Fruit fly (Drosophila melanogaster) whole organism, adult: ENCODE measurements around the gene CG13712.

ENCODE experiments used
- CG11617 ChIP-seq: fragments of 200-800 bp; sonication (Bioruptor generic); optimal IDR thresholded peaks from 2 replicates; lab custom pipeline; 2017; ENCODE audit warnings: mild to moderate bottlenecking, missing biosample characterization, missing genetic modification reagents, missing genetic modification characterization
- CG12768 ChIP-seq: fragments of 200-800 bp; sonication (Bioruptor generic); optimal IDR thresholded peaks from 2 replicates; lab custom pipeline; 2017; ENCODE audit warnings: missing biosample characterization, missing genetic modification characterization, mild to moderate bottlenecking, moderate library complexity, missing genetic modification reagents
- CG14711 ChIP-seq: fragments of 200-800 bp; sonication (Bioruptor generic); optimal IDR thresholded peaks from 2 replicates; lab custom pipeline; 2018; ENCODE audit warnings: missing biosample characterization, mild to moderate bottlenecking, missing genetic modification characterization, moderate library complexity
- CG1620 ChIP-seq: fragments of 200-800 bp; sonication (Bioruptor generic); optimal IDR thresholded peaks from 2 replicates; lab custom pipeline; 2016; ENCODE audit warnings: missing biosample characterization, missing genetic modification characterization
- CG33017 ChIP-seq: fragments of 200-800 bp; sonication (Bioruptor generic); optimal IDR thresholded peaks from 2 replicates; lab custom pipeline; 2018; ENCODE audit warnings: missing biosample characterization, mild to moderate bottlenecking, missing genetic modification characterization, moderate library complexity
- CG5204 ChIP-seq: fragments of 200-800 bp; sonication (Bioruptor generic); optimal IDR thresholded peaks from 2 replicates; lab custom pipeline; 2016; ENCODE audit warnings: missing biosample characterization, missing genetic modification characterization
- CG7045 ChIP-seq: fragments of 200-800 bp; sonication (Bioruptor generic); optimal IDR thresholded peaks from 2 replicates; lab custom pipeline; 2017; ENCODE audit warnings: missing biosample characterization, mild to moderate bottlenecking, missing genetic modification characterization
- CG7101 ChIP-seq: fragments of 200-800 bp; sonication (Bioruptor generic); optimal IDR thresholded peaks from 2 replicates; lab custom pipeline; 2018; ENCODE audit warnings: missing biosample characterization, mild to moderate bottlenecking, missing genetic modification characterization, moderate library complexity
- Clk ChIP-seq: fragments of 200-800 bp; sonication (Bioruptor generic); optimal IDR thresholded peaks from 2 replicates; lab custom pipeline; 2017; ENCODE audit warnings: missing biosample characterization, missing genetic modification characterization
- Crg-1 ChIP-seq: fragments of 200-800 bp; sonication (Bioruptor generic); optimal IDR thresholded peaks from 2 replicates; lab custom pipeline; 2016; ENCODE audit warnings: missing biosample characterization, missing genetic modification characterization
- Hr96 ChIP-seq: fragments of 200-800 bp; sonication (Bioruptor generic); optimal IDR thresholded peaks from 2 replicates; lab custom pipeline; 2016; ENCODE audit warnings: missing biosample characterization, missing genetic modification characterization
- Mnt ChIP-seq: fragments of 200-800 bp; sonication (Bioruptor generic); optimal IDR thresholded peaks from 2 replicates; lab custom pipeline; 2016; ENCODE audit warnings: missing biosample characterization, mild to moderate bottlenecking, missing genetic modification characterization
- bab1 ChIP-seq: fragments of 200-800 bp; sonication (Bioruptor generic); optimal IDR thresholded peaks from 3 replicates; lab custom pipeline; 2019; ENCODE audit warnings: missing biosample characterization, mild to moderate bottlenecking, missing genetic modification characterization, moderate library complexity
- cic ChIP-seq: fragments of 200-800 bp; sonication (Bioruptor generic); optimal IDR thresholded peaks from 2 replicates; lab custom pipeline; 2017; ENCODE audit warnings: missing biosample characterization, mild to moderate bottlenecking, missing genetic modification characterization, moderate library complexity
- cnc ChIP-seq, 2 experiments: fragments of >200 bp; optimal IDR thresholded peaks; 2 replicates each; lab custom pipeline; 2017
- kay ChIP-seq: fragments of 200-800 bp; sonication (Bioruptor generic); peaks from one replicate; lab custom pipeline; 2016; ENCODE audit warnings: missing biosample characterization, missing genetic modification characterization, borderline replicate concordance
- ovo ChIP-seq: fragments of 200-800 bp; sonication (Bioruptor generic); optimal IDR thresholded peaks from 2 replicates; lab custom pipeline; 2016; ENCODE audit warnings: missing biosample characterization, missing genetic modification characterization
- pad ChIP-seq: fragments of 200-800 bp; sonication (Bioruptor generic); optimal IDR thresholded peaks from 3 replicates; lab custom pipeline; 2017; ENCODE audit warnings: missing biosample characterization, missing genetic modification characterization, mild to moderate bottlenecking, moderate library complexity, missing genetic modification reagents
- tj ChIP-seq: fragments of 200-800 bp; sonication (Bioruptor generic); optimal IDR thresholded peaks from 3 replicates; lab custom pipeline; 2017; ENCODE audit warnings: missing biosample characterization, mild to moderate bottlenecking, missing genetic modification characterization, moderate library complexity
- toe ChIP-seq: fragments of 200-800 bp; sonication (Bioruptor generic); optimal IDR thresholded peaks from 2 replicates; lab custom pipeline; 2016; ENCODE audit warnings: missing biosample characterization, missing genetic modification characterization

CG13712 gene

dm6 chr3L:4709790-4710189 is at the start of gene CG13712:
Gene CG13712, minus strand, starts transcription at chr3L:4709890.
- TF ChIP-seq CG5204 (GFP tag; lab: Kevin White, UChicago) (no peak), cnc (optimal IDR thresholded peaks at IDR 0.05; lab: Kevin White, UChicago) (no peak), Crg-1 (GFP tag; lab: Kevin White, UChicago) (no peak), kay (GFP tag; lab: Kevin White, UChicago) (no peak), CG12768 (no peak), CG7101 (tag; lab: Kevin White, UChicago) (no peak), cic (no peak), CG14711 (tag; lab: Kevin White, UChicago) (no peak), CG7045 (no peak)

dm6 chr3L:4757583-4757982 is 47.9 kb upstream of the CG13712 start, which contains the start of gene CG13711:
Gene CG13711, plus strand, starts transcription at chr3L:4757883.
- TF ChIP-seq CG1620 (GFP tag; lab: Kevin White, UChicago) (no peak), CG14711 (tag; lab: Kevin White, UChicago) (no peak), Mnt (GFP tag; lab: Kevin White, UChicago) (no peak), CG7045 (no peak), CG12768 (no peak), toe (GFP tag; lab: Kevin White, UChicago) (no peak), CG7101 (tag; lab: Kevin White, UChicago) (no peak), bab1 (GFP tag; lab: Kevin White, UChicago) (no peak), Clk (no peak), ovo (GFP tag; lab: Kevin White, UChicago) (no peak), CG5204 (GFP tag; lab: Kevin White, UChicago) (no peak), tj (GFP tag; lab: Kevin White, UChicago) (no peak), Crg-1 (GFP tag; lab: Kevin White, UChicago) (no peak), Hr96 (GFP tag; lab: Kevin White, UChicago) (no peak), cnc (optimal IDR thresholded peaks at IDR 0.05; lab: Kevin White, UChicago) (no peak), pad (GFP tag; lab: Kevin White, UChicago) (no peak), kay (GFP tag; lab: Kevin White, UChicago) (no peak), CG33017 (no peak), cic (no peak), CG11617 (no peak)

dm6 chr3L:4753638-4754037 is 43.9 kb upstream of the CG13712 start, which contains the start of gene CG12493:
Gene CG12493, minus strand, starts transcription at chr3L:4753738.
- TF ChIP-seq kay (GFP tag; lab: Kevin White, UChicago) (no peak), Mnt (GFP tag; lab: Kevin White, UChicago) (no peak), toe (GFP tag; lab: Kevin White, UChicago) (no peak), Clk (no peak), CG1620 (GFP tag; lab: Kevin White, UChicago) (no peak), CG7045 (no peak), cnc (optimal IDR thresholded peaks at IDR 0.05; lab: Kevin White, UChicago) (no peak), Crg-1 (GFP tag; lab: Kevin White, UChicago) (no peak), ovo (GFP tag; lab: Kevin White, UChicago) (no peak), Hr96 (GFP tag; lab: Kevin White, UChicago) (no peak), pad (GFP tag; lab: Kevin White, UChicago) (no peak), CG12768 (no peak), CG11617 (no peak), CG14711 (tag; lab: Kevin White, UChicago) (no peak), CG33017 (no peak)

dm6 chr3L:4750754-4751153 is 41.1 kb upstream of the CG13712 start:
- TF ChIP-seq bab1 (GFP tag; lab: Kevin White, UChicago), result no peak

dm6 chr3L:4749126-4749525 is 39.4 kb upstream of the CG13712 start:
- TF ChIP-seq cic, result no peak
- no peak for TF ChIP-seq tj (GFP tag; lab: Kevin White, UChicago)
- no peak for TF ChIP-seq ovo (GFP tag; lab: Kevin White, UChicago)
- TF ChIP-seq CG7101 (tag; lab: Kevin White, UChicago), result no peak
- no peak for TF ChIP-seq CG14711 (tag; lab: Kevin White, UChicago)
- TF ChIP-seq Crg-1 (GFP tag; lab: Kevin White, UChicago), result no peak
- TF ChIP-seq cnc (optimal IDR thresholded peaks at IDR 0.05; lab: Kevin White, UChicago), result no peak
- TF ChIP-seq Mnt (GFP tag; lab: Kevin White, UChicago), result no peak
- TF ChIP-seq CG11617, result no peak
- TF ChIP-seq CG33017, result no peak
- TF ChIP-seq pad (GFP tag; lab: Kevin White, UChicago), result no peak
- TF ChIP-seq CG12768, result no peak
- no peak for TF ChIP-seq CG1620 (GFP tag; lab: Kevin White, UChicago)
- no peak for TF ChIP-seq toe (GFP tag; lab: Kevin White, UChicago)
- TF ChIP-seq Hr96 (GFP tag; lab: Kevin White, UChicago), result no peak
- TF ChIP-seq kay (GFP tag; lab: Kevin White, UChicago), result no peak
- TF ChIP-seq CG5204 (GFP tag; lab: Kevin White, UChicago), result no peak

- TF ChIP-seq CG1620 (GFP tag; lab: Kevin White, UChicago), result no peak
- TF ChIP-seq Hr96 (GFP tag; lab: Kevin White, UChicago), result no peak
These were observed 38.4 kb upstream of the CG13712 start for dm6 chr3L:4748053-4748452.
